Worm (Caenorhabditis elegans) whole organism, early embryonic: ENCODE data around the gene C13A2.10.

Source experiments
- F13C5.2 ChIP-seq: sonication (generic microtip); optimal IDR thresholded peaks from 2 replicates; lab custom pipeline; 2017; ENCODE audit warnings: mild to moderate bottlenecking, missing genetic modification characterization, inconsistent platforms, missing compliant biosample characterization
- ama-1 ChIP-seq: fragments of 150-350 bp; optimal IDR thresholded peaks from 2 replicates; lab custom pipeline; 2014
- hnd-1 ChIP-seq: sonication (generic microtip); optimal IDR thresholded peaks from 2 replicates; lab custom pipeline; 2016; ENCODE audit warnings: missing genetic modification characterization, missing compliant biosample characterization
- pes-1 ChIP-seq: fragments of 200-800 bp; sonication (Bioruptor generic); IDR thresholded peaks from 2 replicates; pipeline ENCODE4 v1.3.6; 2022; ENCODE audit warnings: missing genetic modification reagents, missing genetic modification characterization, missing compliant biosample characterization
- sea-1 ChIP-seq: fragments of 200-800 bp; sonication (Bioruptor generic); conservative IDR thresholded peaks from 2 replicates; pipeline ENCODE4 v1.3.6; 2022; ENCODE audit warnings: missing genetic modification characterization, missing compliant biosample characterization
- tbx-11 ChIP-seq: fragments of 200-800 bp; sonication (Bioruptor generic); IDR thresholded peaks from 2 replicates; pipeline ENCODE4 v1.3.6; 2022; ENCODE audit warnings: missing genetic modification characterization, missing compliant biosample characterization

DNA sequence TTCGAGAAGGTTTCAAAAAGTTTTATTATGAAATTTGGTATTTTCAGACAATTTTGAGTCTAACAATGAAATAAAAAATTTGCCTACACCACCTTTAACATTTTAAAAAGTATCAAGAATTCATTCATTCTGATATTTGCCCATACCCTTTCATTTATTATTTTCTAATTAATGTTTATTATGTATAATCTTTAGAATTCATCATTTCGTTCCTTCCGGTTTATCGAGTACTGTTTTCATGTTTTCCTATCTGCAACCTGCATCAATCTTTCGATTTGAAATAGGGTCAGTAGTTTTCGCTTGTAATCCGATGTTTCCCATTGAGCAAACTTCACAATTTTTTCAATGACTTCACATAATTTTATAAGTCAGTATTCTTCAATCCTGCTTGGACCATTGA lies 5.5 kb downstream of the C13A2.10 start, which contains the start of gene C13A2.6:
- TF ChIP-seq ama-1 (lab: Kevin White, UChicago), result no peak
- no peak for TF ChIP-seq F13C5.2 (tag; lab: Kevin White, UChicago)
- TF ChIP-seq hnd-1 (tag; lab: Kevin White, UChicago), result no peak
- no peak for TF ChIP-seq sea-1 (GFP tag; lab: Robert Waterston, UW)
- no peak for TF ChIP-seq pes-1 (GFP tag; lab: Robert Waterston, UW)
- no peak for TF ChIP-seq tbx-11
